Worm (Caenorhabditis elegans) whole organism, midembryonic: ENCODE measurements around the gene T28D6.5.

ENCODE experiments used
- T22C8.4 ChIP-seq: fragments of 200-800 bp; sonication (Bioruptor generic); IDR thresholded peaks from 2 replicates; pipeline ENCODE4 v1.3.6; 2022; ENCODE audit warnings: missing genetic modification characterization, missing compliant biosample characterization
- klf-2 ChIP-seq: fragments of 200-800 bp; sonication (Bioruptor generic); conservative IDR thresholded peaks from 2 replicates; pipeline ENCODE4 v1.3.6; 2022; ENCODE audit warnings: missing genetic modification reagents, missing genetic modification characterization, missing compliant biosample characterization
- med-1 ChIP-seq: sonication (generic microtip); optimal IDR thresholded peaks from 2 replicates; lab custom pipeline; 2017; ENCODE audit warnings: missing genetic modification characterization, mild to moderate bottlenecking, missing compliant biosample characterization, antibody characterized with exemption, missing genetic modification reagents; ENCODE audit not compliant: insufficient read depth
- ztf-29 ChIP-seq: fragments of 200-800 bp; sonication (Bioruptor generic); IDR thresholded peaks from 2 replicates; pipeline ENCODE4 v1.3.6; 2022; ENCODE audit warnings: missing genetic modification reagents, missing genetic modification characterization, missing compliant biosample characterization

ce11 chrIII:11362915-11363314 is 29.4 kb downstream of the T28D6.5 start:
- TF ChIP-seq klf-2 (GFP tag; lab: Robert Waterston, UW) (no peak), ztf-29 (no peak), med-1 (GFP tag; lab: Kevin White, UChicago) (no peak), T22C8.4 (no peak)
